Worm (Caenorhabditis elegans): ENCODE results near the gene iff-1.

Gene iff-1

DNA sequence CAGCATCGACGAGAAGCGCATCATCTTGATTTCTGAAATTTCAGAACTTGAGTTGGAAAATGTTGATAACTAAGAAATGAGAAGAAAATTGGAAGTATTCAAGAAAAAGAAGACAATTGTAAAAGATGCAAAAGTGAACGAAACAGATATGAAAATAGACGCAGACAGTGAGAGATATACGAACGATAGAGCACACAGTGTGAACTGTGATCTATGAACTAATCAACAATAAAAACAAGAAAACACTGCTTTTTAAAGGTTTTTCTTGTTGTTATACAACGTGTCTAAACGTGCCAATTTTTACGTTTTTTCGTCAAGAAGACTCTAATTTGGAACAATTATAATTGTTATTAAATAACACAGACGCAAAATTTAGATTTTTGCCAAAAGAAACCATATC is 5.9 kb upstream of the iff-1 start, which contains the start of gene ech-6:
TSS of gene ech-6 (minus strand) at position 32 of the 400 bp plus-strand sequence.
- TF ChIP-seq C34F6.9 (tag; optimal IDR thresholded peaks at IDR 0.05) (peak; percentile 52), ama-1 (optimal IDR thresholded peaks at IDR 0.05) (peak; percentile 18), crh-2 (tag; optimal IDR thresholded peaks at IDR 0.05) (peak; percentile 73), lsy-2 (tag; optimal IDR thresholded peaks at IDR 0.05) (peak in 1 of 2 experiments; percentile 60), nhr-129 (tag; optimal IDR thresholded peaks at IDR 0.05) (peak; percentile 45), unc-55 (GFP tag; optimal IDR thresholded peaks at IDR 0.05) (peak; percentile 10), snpc-4 (tag; optimal IDR thresholded peaks at IDR 0.05) (no peak), elt-3 (tag; optimal IDR thresholded peaks at IDR 0.05) (no peak), sma-9 (GFP tag; optimal IDR thresholded peaks at IDR 0.05) (peak; percentile 84), sma-9 (tag; optimal IDR thresholded peaks at IDR 0.05) (no peak), ztf-11 (tag; optimal IDR thresholded peaks at IDR 0.05) (no peak), sma-3 (GFP tag; optimal IDR thresholded peaks at IDR 0.05) (peak; percentile 44)

DNA sequence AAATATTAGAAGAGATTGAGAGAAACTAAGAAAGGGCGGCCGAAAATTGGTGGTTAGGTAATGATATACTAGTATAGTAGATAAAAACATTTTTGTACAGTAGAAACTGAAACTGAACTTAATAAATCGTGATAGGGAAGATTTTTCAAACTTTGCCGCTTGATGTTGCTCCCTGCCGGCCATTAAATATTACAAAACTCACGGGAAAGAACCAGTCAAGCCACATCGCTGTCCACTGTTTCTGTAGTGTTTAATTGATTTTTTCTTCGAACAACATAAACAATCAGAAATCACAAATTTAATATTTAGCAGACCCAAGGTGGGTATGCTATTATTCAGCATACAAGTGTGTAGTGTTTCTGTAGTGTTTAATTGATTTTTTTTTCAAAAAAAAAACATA is 4.1 kb upstream of the iff-1 start, which contains the start of gene T05G5.5:
TSS of gene T05G5.5 (minus strand) at position 359 of the 400 bp plus-strand sequence.
- TF ChIP-seq blmp-1 (tag; optimal IDR thresholded peaks at IDR 0.05; ENCODE audit: insufficient read depth) (no peak), ama-1 (optimal IDR thresholded peaks at IDR 0.05) (no peak), nhr-25 (tag; optimal IDR thresholded peaks at IDR 0.05) (no peak), ceh-16 (tag; optimal IDR thresholded peaks at IDR 0.05) (no peak), aly-2 (tag; optimal IDR thresholded peaks at IDR 0.05) (no peak), mdl-1 (tag; optimal IDR thresholded peaks at IDR 0.05) (no peak), ztf-1 (GFP tag; conservative IDR thresholded peaks at IDR 0.05) (no peak), unc-39 (tag; optimal IDR thresholded peaks at IDR 0.05) (no peak), unc-62 (GFP tag; optimal IDR thresholded peaks at IDR 0.05) (no peak), sma-9 (GFP tag; optimal IDR thresholded peaks at IDR 0.05) (no peak), sma-9 (tag; optimal IDR thresholded peaks at IDR 0.05) (no peak), peb-1 (tag; optimal IDR thresholded peaks at IDR 0.05) (no peak), lin-11 (tag; optimal IDR thresholded peaks at IDR 0.05) (no peak), nhr-23 (tag; optimal IDR thresholded peaks at IDR 0.05) (no peak), unc-55 (GFP tag; optimal IDR thresholded peaks at IDR 0.05) (no peak), elt-1 (tag; optimal IDR thresholded peaks at IDR 0.05) (no peak), lin-13 (GFP tag; optimal IDR thresholded peaks at IDR 0.05) (no peak), sem-4 (tag; optimal IDR thresholded peaks at IDR 0.05) (no peak), elt-3 (tag; optimal IDR thresholded peaks at IDR 0.05) (no peak), nhr-21 (tag; optimal IDR thresholded peaks at IDR 0.05) (no peak)

DNA sequence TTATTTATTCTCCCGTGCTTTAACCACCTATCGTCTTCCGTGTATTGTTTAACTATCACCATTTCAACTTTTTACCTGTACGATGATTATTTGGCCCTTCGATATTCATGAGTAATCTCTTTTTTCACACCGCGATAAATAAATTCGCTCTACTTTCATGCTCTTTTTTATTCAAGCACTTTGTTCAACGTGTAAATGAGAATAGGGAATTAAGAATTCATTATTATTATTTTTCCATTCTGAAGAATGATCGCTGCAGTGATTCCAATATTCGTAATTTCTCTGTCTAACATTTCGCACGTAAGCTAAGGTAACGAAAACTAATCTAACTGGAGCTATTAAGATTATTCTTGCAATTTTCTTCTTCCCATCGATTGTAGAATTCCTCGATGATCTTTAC is 1.7 kb upstream of the iff-1 start, which contains the start of gene T05G5.4:
TSS of gene T05G5.4 (plus strand) at position 241 of the 400 bp plus-strand sequence.
- TF ChIP-seq lin-11 (tag; optimal IDR thresholded peaks at IDR 0.05) (no peak), nhr-11 (tag; optimal IDR thresholded peaks at IDR 0.05) (no peak), nhr-23 (tag; optimal IDR thresholded peaks at IDR 0.05) (no peak), dmd-4 (tag; optimal IDR thresholded peaks at IDR 0.05) (no peak), C34F6.9 (tag; optimal IDR thresholded peaks at IDR 0.05) (no peak), nhr-12 (tag; optimal IDR thresholded peaks at IDR 0.05) (no peak), fos-1 (tag; optimal IDR thresholded peaks at IDR 0.05) (no peak), nhr-129 (tag; optimal IDR thresholded peaks at IDR 0.05) (no peak), elt-1 (tag; optimal IDR thresholded peaks at IDR 0.05) (no peak), blmp-1 (tag; optimal IDR thresholded peaks at IDR 0.05; ENCODE audit: insufficient read depth) (no peak), unc-55 (GFP tag; optimal IDR thresholded peaks at IDR 0.05) (no peak), egl-27 (tag; optimal IDR thresholded peaks at IDR 0.05) (no peak), nhr-21 (tag; optimal IDR thresholded peaks at IDR 0.05) (no peak), lin-13 (GFP tag; optimal IDR thresholded peaks at IDR 0.05) (no peak), sem-4 (tag; optimal IDR thresholded peaks at IDR 0.05) (no peak), mbf-1 (tag; optimal IDR thresholded peaks at IDR 0.05) (no peak)

- TF ChIP-seq crh-2 (tag; optimal IDR thresholded peaks at IDR 0.05) (no peak), unc-62 (GFP tag; optimal IDR thresholded peaks at IDR 0.05) (no peak), nhr-129 (tag; optimal IDR thresholded peaks at IDR 0.05) (no peak), sma-3 (GFP tag; optimal IDR thresholded peaks at IDR 0.05) (no peak), ceh-82 (tag; optimal IDR thresholded peaks at IDR 0.05) (no peak), mdl-1 (tag; optimal IDR thresholded peaks at IDR 0.05) (no peak), lin-39 (tag; optimal IDR thresholded peaks at IDR 0.05) (no peak), sma-9 (GFP tag; optimal IDR thresholded peaks at IDR 0.05) (no peak), sma-9 (tag; optimal IDR thresholded peaks at IDR 0.05) (no peak), unc-55 (GFP tag; optimal IDR thresholded peaks at IDR 0.05) (no peak), mab-5 (tag; optimal IDR thresholded peaks at IDR 0.05) (no peak), Y55F3AM.14 (GFP tag; optimal IDR thresholded peaks at IDR 0.05) (no peak), zag-1 (tag; optimal IDR thresholded peaks at IDR 0.05) (no peak), mbf-1 (tag; optimal IDR thresholded peaks at IDR 0.05) (no peak), nhr-10 (tag; optimal IDR thresholded peaks at IDR 0.05) (no peak), unc-39 (tag; optimal IDR thresholded peaks at IDR 0.05) (no peak), F13H6.1 (tag; optimal IDR thresholded peaks at IDR 0.05) (no peak), fos-1 (tag; optimal IDR thresholded peaks at IDR 0.05) (no peak), nhr-23 (tag; optimal IDR thresholded peaks at IDR 0.05) (no peak), snpc-4 (tag; optimal IDR thresholded peaks at IDR 0.05) (no peak)
These were observed 328 bp downstream of the iff-1 start for ce11 chrIII:9746665-9747064.

Measured in whole organism, L2 larva.